Fruit fly (Drosophila melanogaster) S2 (cell line): ENCODE results near the gene CG33252.

ENCODE experiments used
- CG8478 ChIP-seq: fragments of >200 bp; optimal IDR thresholded peaks from 2 replicates; lab custom pipeline; 2018
- CTCF ChIP-seq, 2 experiments: fragments of >200 bp; optimal IDR thresholded peaks; 2 replicates each; lab custom pipeline; 2018

- TF ChIP-seq CTCF (optimal IDR thresholded peaks at IDR 0.05; lab: Kevin White, UChicago) (no peak), CG8478 (lab: Kevin White, UChicago) (no peak)
Measured at dm6 chrX:16946604-16947003, 49.6 kb upstream of the CG33252 start.
